Worm (Caenorhabditis elegans): Measurements from ENCODE around the gene T03D3.5.

Gene T03D3.5

ce11 chrV:2780786-2781185 is 45.8 kb downstream of the T03D3.5 start, which contains the start of gene R05D8.11:
R05D8.11 (minus strand) TSS chrV:2780886.
- TF ChIP-seq unc-62 (GFP tag; optimal IDR thresholded peaks at IDR 0.05): no peak

- no peak for TF ChIP-seq unc-62 (GFP tag; optimal IDR thresholded peaks at IDR 0.05)
These were observed 52.6 kb downstream of the T03D3.5 start, which contains the start of gene srj-18 for ce11 chrV:2774042-2774441. srj-18 (plus strand) TSS chrV:2774342.
